Comparison of ENCODE assay signal across 4 fruit fly cellular contexts in the genomic region with DNA sequence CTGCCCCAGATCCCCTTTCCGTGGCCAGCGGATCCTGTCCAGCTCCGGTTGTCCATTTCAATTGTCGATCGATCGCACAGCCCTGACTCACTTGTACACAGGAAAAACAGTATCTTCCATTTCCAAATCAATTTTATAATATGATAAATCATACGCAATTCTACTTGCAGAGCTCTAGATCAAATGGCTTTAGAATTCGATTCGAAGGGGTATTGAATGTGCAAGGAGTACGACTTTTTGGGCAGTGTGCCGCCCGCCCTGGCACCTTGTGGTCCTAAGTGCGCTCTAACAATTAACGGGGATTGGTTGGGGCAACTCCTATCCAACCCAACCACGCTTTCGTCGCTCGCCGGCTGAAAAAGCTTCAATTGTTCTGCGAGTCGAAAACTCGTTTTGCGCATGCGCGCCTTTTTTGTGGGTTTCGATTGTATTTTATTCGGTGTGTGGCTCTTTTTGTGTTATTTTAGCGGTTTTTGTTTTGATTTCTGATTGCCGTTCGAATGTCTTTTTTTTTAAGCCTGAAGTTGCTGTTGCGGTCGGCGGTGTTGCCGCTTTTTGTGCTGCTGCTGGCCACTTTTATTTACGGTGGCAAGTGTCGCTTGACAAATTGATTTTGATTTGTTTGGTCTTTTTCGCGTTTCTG.
TF ChIP-seq lines count a peak whose summit lies in the region.

No protein-coding gene starts in this region.

- no peak for TF ChIP-seq CTCF in whole organism, embryonic (GFP tag; optimal IDR thresholded peaks at IDR 0.05; lab: Kevin White, UChicago)

TF ChIP-seq in whole organism, embryonic, 481 proteins besides CTCF, POLR2A, EP300 and RAD21:
- TF ChIP-seq lab (GFP tag; optimal IDR thresholded peaks at IDR 0.05; lab: Kevin White, UChicago) (no peak), Neu2 (GFP tag; optimal IDR thresholded peaks at IDR 0.05; lab: Kevin White, UChicago; ENCODE audit: borderline replicate concordance) (no peak), Optix (GFP tag; IDR thresholded peaks at IDR 0.05; lab: Robert Waterston, UW) (no peak), Dref (GFP tag; IDR thresholded peaks at IDR 0.05; lab: Robert Waterston, UW) (no peak), chinmo (GFP tag; IDR thresholded peaks at IDR 0.05; lab: Robert Waterston, UW; ENCODE audit: partially characterized antibody) (0 out of 4 replicates have a peak, but pooled peaks have one; percentile 26), CG7745 (tag; optimal IDR thresholded peaks at IDR 0.05; lab: Kevin White, UChicago) (no peak), chm (GFP tag; IDR thresholded peaks at IDR 0.05; lab: Robert Waterston, UW) (no peak), CG10431 (GFP tag; optimal IDR thresholded peaks at IDR 0.05; lab: Kevin White, UChicago) (no peak), Drgx (GFP tag; IDR thresholded peaks at IDR 0.05; lab: Robert Waterston, UW) (peak; percentile 91), Mrtf (GFP tag; IDR thresholded peaks at IDR 0.05; lab: Robert Waterston, UW) (no peak), CG15011 (GFP tag; optimal IDR thresholded peaks at IDR 0.05; lab: Kevin White, UChicago) (no peak), nom (GFP tag; optimal IDR thresholded peaks at IDR 0.05; lab: Kevin White, UChicago) (peak; percentile 83), CG7556 (GFP tag; optimal IDR thresholded peaks at IDR 0.05; lab: Kevin White, UChicago) (no peak), dmrt11E (tag; optimal IDR thresholded peaks at IDR 0.05; lab: Kevin White, UChicago) (no peak), CG10462 (GFP tag; optimal IDR thresholded peaks at IDR 0.05; lab: Kevin White, UChicago) (no peak), Dfd (GFP tag; optimal IDR thresholded peaks at IDR 0.05; lab: Kevin White, UChicago) (no peak), bsh (GFP tag; optimal IDR thresholded peaks at IDR 0.05; lab: Kevin White, UChicago) (peak in 1 of 2 experiments; percentile 55), tna (GFP tag; IDR thresholded peaks at IDR 0.05; lab: Robert Waterston, UW; ENCODE audit: partially characterized antibody) (no peak), pros (GFP tag; optimal IDR thresholded peaks at IDR 0.05; lab: Kevin White, UChicago) (no peak), sens (GFP tag; lab: Kevin White, UChicago) (peak; percentile 19)

TF ChIP-seq in whole organism, prepupa, 60 proteins besides CTCF, POLR2A, EP300 and RAD21 (continues in another document):
- TF ChIP-seq acj6 (GFP tag; optimal IDR thresholded peaks at IDR 0.05; lab: Kevin White, UChicago) (peak; percentile 76), Ets96B (tag; optimal IDR thresholded peaks at IDR 0.05; lab: Kevin White, UChicago) (peak; percentile 50), spab (GFP tag; optimal IDR thresholded peaks at IDR 0.05; lab: Kevin White, UChicago) (peak; percentile 34), CG3032 (tag; optimal IDR thresholded peaks at IDR 0.05; lab: Kevin White, UChicago) (peak; percentile 34), dsx (GFP tag; optimal IDR thresholded peaks at IDR 0.05; lab: Kevin White, UChicago; ENCODE audit: poor library complexity, severe bottlenecking) (no peak), CG3919 (GFP tag; optimal IDR thresholded peaks at IDR 0.05; lab: Kevin White, UChicago) (peak; percentile 80), net (GFP tag; optimal IDR thresholded peaks at IDR 0.05; lab: Kevin White, UChicago) (peak; percentile 72), Sox15 (GFP tag; optimal IDR thresholded peaks at IDR 0.05; lab: Kevin White, UChicago) (no peak), Met (GFP tag; optimal IDR thresholded peaks at IDR 0.05; lab: Kevin White, UChicago) (peak; percentile 86), dac (GFP tag; optimal IDR thresholded peaks at IDR 0.05; lab: Kevin White, UChicago) (peak; percentile 78), CG11762 (GFP tag; optimal IDR thresholded peaks at IDR 0.05; lab: Kevin White, UChicago; ENCODE audit: insufficient read depth) (peak; percentile 38), CG8119 (GFP tag; IDR thresholded peaks at IDR 0.05; lab: Robert Waterston, UW) (peak; percentile 88), CG1621 (tag; optimal IDR thresholded peaks at IDR 0.05; lab: Kevin White, UChicago) (no peak), CG31627 (GFP tag; optimal IDR thresholded peaks at IDR 0.05; lab: Kevin White, UChicago) (peak; percentile 76), Gug (GFP tag; IDR thresholded peaks at IDR 0.05; lab: Robert Waterston, UW) (peak; percentile 67), CG6276 (GFP tag; optimal IDR thresholded peaks at IDR 0.05; lab: Kevin White, UChicago) (peak; percentile 84), Hr39 (GFP tag; optimal IDR thresholded peaks at IDR 0.05; lab: Kevin White, UChicago) (peak; percentile 77), Smox (GFP tag; optimal IDR thresholded peaks at IDR 0.05; lab: Kevin White, UChicago) (peak; percentile 72), CG7368 (GFP tag; optimal IDR thresholded peaks at IDR 0.05; lab: Kevin White, UChicago) (peak; percentile 54), CG32006 (GFP tag; optimal IDR thresholded peaks at IDR 0.05; lab: Kevin White, UChicago) (peak; percentile 92), pdm3 (GFP tag; optimal IDR thresholded peaks at IDR 0.05; lab: Kevin White, UChicago) (peak; percentile 80)

TF ChIP-seq in whole organism, pupa, 21 proteins besides CTCF, POLR2A, EP300 and RAD21:
- TF ChIP-seq Snoo (tag; optimal IDR thresholded peaks at IDR 0.05; lab: Kevin White, UChicago) (peak; percentile 54), Ets98B (GFP tag; IDR thresholded peaks at IDR 0.05; lab: Robert Waterston, UW) (peak; percentile 91), CG14655 (GFP tag; optimal IDR thresholded peaks at IDR 0.05; lab: Kevin White, UChicago) (peak; percentile 83), CG12605 (GFP tag; IDR thresholded peaks at IDR 0.05; lab: Robert Waterston, UW) (peak; percentile 66), CG32121 (GFP tag; IDR thresholded peaks at IDR 0.05; lab: Robert Waterston, UW) (peak; percentile 87), CG17806 (tag; optimal IDR thresholded peaks at IDR 0.05; lab: Kevin White, UChicago) (peak; percentile 62), CG9948 (tag; optimal IDR thresholded peaks at IDR 0.05; lab: Kevin White, UChicago) (peak; percentile 31), gl (tag; optimal IDR thresholded peaks at IDR 0.05; lab: Kevin White, UChicago) (peak; percentile 43), Pif1A (GFP tag; optimal IDR thresholded peaks at IDR 0.05; lab: Kevin White, UChicago) (peak; percentile 73), rn (GFP tag; IDR thresholded peaks at IDR 0.05; lab: Robert Waterston, UW) (peak; percentile 67), CG10348 (GFP tag; IDR thresholded peaks at IDR 0.05; lab: Robert Waterston, UW) (peak; percentile 49; the same call in 1 of the 2 replicates), fd96Ca (GFP tag; IDR thresholded peaks at IDR 0.05; lab: Robert Waterston, UW) (peak; percentile 93), CG8301 (tag; optimal IDR thresholded peaks at IDR 0.05; lab: Kevin White, UChicago) (peak; percentile 86), CG15710 (tag; optimal IDR thresholded peaks at IDR 0.05; lab: Kevin White, UChicago) (peak; percentile 31), Pif1B (GFP tag; optimal IDR thresholded peaks at IDR 0.05; lab: Kevin White, UChicago) (peak; percentile 75), CG34367 (tag; optimal IDR thresholded peaks at IDR 0.05; lab: Kevin White, UChicago) (peak; percentile 6), D1 (tag; optimal IDR thresholded peaks at IDR 0.05; lab: Kevin White, UChicago) (no peak), CG13204 (GFP tag; optimal IDR thresholded peaks at IDR 0.05; lab: Kevin White, UChicago) (peak; percentile 68), EcR (GFP tag; optimal IDR thresholded peaks at IDR 0.05; lab: Kevin White, UChicago) (no peak), CG4496 (GFP tag; IDR thresholded peaks at IDR 0.05; lab: Robert Waterston, UW) (peak; percentile 92), CG8159 (tag; optimal IDR thresholded peaks at IDR 0.05; lab: Kevin White, UChicago) (peak; percentile 32)

TF ChIP-seq in whole organism, wandering third instar larva, 38 proteins besides CTCF, POLR2A, EP300 and RAD21 (continues in another document):
- TF ChIP-seq br (GFP tag; optimal IDR thresholded peaks at IDR 0.05; lab: Kevin White, UChicago) (peak; percentile 52), HLH106 (tag; optimal IDR thresholded peaks at IDR 0.05; lab: Kevin White, UChicago) (peak; percentile 38), Rel (GFP tag; optimal IDR thresholded peaks at IDR 0.05; lab: Kevin White, UChicago) (peak; percentile 44), Rel (tag; optimal IDR thresholded peaks at IDR 0.05; lab: Kevin White, UChicago) (no peak), Dif (GFP tag; optimal IDR thresholded peaks at IDR 0.05; lab: Kevin White, UChicago; ENCODE audit: partially characterized antibody) (peak; percentile 12), sage (GFP tag; optimal IDR thresholded peaks at IDR 0.05; lab: Kevin White, UChicago) (peak; percentile 60), brk (GFP tag; optimal IDR thresholded peaks at IDR 0.05; lab: Kevin White, UChicago) (peak; percentile 6), psq (GFP tag; optimal IDR thresholded peaks at IDR 0.05; lab: Kevin White, UChicago) (peak; percentile 78), pan (optimal IDR thresholded peaks at IDR 0.05; lab: Kevin White, UChicago) (no peak), tai (GFP tag; optimal IDR thresholded peaks at IDR 0.05; lab: Kevin White, UChicago) (no peak), Dfd (GFP tag; optimal IDR thresholded peaks at IDR 0.05; lab: Kevin White, UChicago) (no peak), Sp1 (GFP tag; optimal IDR thresholded peaks at IDR 0.05; lab: Kevin White, UChicago) (peak; percentile 49), CG32264 (GFP tag; optimal IDR thresholded peaks at IDR 0.05; lab: Kevin White, UChicago) (peak; percentile 33), Jra (GFP tag; optimal IDR thresholded peaks at IDR 0.05; lab: Kevin White, UChicago) (no peak), Abd-B (GFP tag; optimal IDR thresholded peaks at IDR 0.05; lab: Kevin White, UChicago) (no peak), CrebA (GFP tag; optimal IDR thresholded peaks at IDR 0.05; lab: Kevin White, UChicago; ENCODE audit: borderline replicate concordance) (no peak), ey (GFP tag; optimal IDR thresholded peaks at IDR 0.05; lab: Kevin White, UChicago) (peak; percentile 75), foxo (GFP tag; optimal IDR thresholded peaks at IDR 0.05; lab: Kevin White, UChicago) (peak in 1 of 2 experiments; percentile 48), CG9705 (GFP tag; optimal IDR thresholded peaks at IDR 0.05; lab: Kevin White, UChicago) (no peak), OdsH (GFP tag; optimal IDR thresholded peaks at IDR 0.05; lab: Kevin White, UChicago) (peak; percentile 61), Mio (GFP tag; optimal IDR thresholded peaks at IDR 0.05; lab: Kevin White, UChicago) (no peak), Hr83 (GFP tag; optimal IDR thresholded peaks at IDR 0.05; lab: Kevin White, UChicago; ENCODE audit: poor library complexity, severe bottlenecking) (no peak), dl (GFP tag; optimal IDR thresholded peaks at IDR 0.05; lab: Kevin White, UChicago; ENCODE audit: insufficient read depth in 1 of 2, partially characterized antibody in 2 of 2) (no peak), GATAd (GFP tag; optimal IDR thresholded peaks at IDR 0.05; lab: Kevin White, UChicago) (no peak), Hr78 (GFP tag; optimal IDR thresholded peaks at IDR 0.05; lab: Kevin White, UChicago) (no peak), jim (GFP tag; optimal IDR thresholded peaks at IDR 0.05; lab: Kevin White, UChicago) (no peak), sv (GFP tag; optimal IDR thresholded peaks at IDR 0.05; lab: Kevin White, UChicago) (no peak), h (GFP tag; optimal IDR thresholded peaks at IDR 0.05; lab: Kevin White, UChicago) (peak; percentile 77)
